Fruit fly (Drosophila melanogaster): ENCODE data around the gene CG7135.

- TF ChIP-seq usp (GFP tag; optimal IDR thresholded peaks at IDR 0.05) (no peak), CG8478 (optimal IDR thresholded peaks at IDR 0.05) (no peak), psq (optimal IDR thresholded peaks at IDR 0.05) (no peak)
Measured at dm6 chrX:18116811-18117383, 13.4 kb downstream of the CG7135 start, which contains the start of gene wupA.

All from whole organism.